Fruit fly (Drosophila melanogaster): ENCODE results near the gene IP3K2.
A peak's percentile ranks its signal among the peaks of the same experiment; 100 is the strongest.

Gene IP3K2

dm6 chrX:13334434-13335146 lies 31.2 kb downstream of the IP3K2 start (continued):
- TF ChIP-seq prd (optimal IDR thresholded peaks at IDR 0.05) (no peak), prd (GFP tag; IDR thresholded peaks at IDR 0.05) (no peak), Fer3 (tag; optimal IDR thresholded peaks at IDR 0.05) (peak; percentile 28), dpn (GFP tag; optimal IDR thresholded peaks at IDR 0.05) (peak; percentile 52 to 62), CG13287 (GFP tag; IDR thresholded peaks at IDR 0.05; ENCODE audit: partially characterized antibody) (peak; percentile 38; the same call in 1 of the 2 replicates), CG14441 (GFP tag; IDR thresholded peaks at IDR 0.05) (no peak), NC2α (GFP tag; optimal IDR thresholded peaks at IDR 0.05) (no peak), Usf (GFP tag; optimal IDR thresholded peaks at IDR 0.05) (no peak), Gsc (GFP tag; IDR thresholded peaks at IDR 0.05) (no peak), ab (GFP tag; optimal IDR thresholded peaks at IDR 0.05) (no peak), jumu (GFP tag; optimal IDR thresholded peaks at IDR 0.05) (peak; percentile 59), vfl (GFP tag; optimal IDR thresholded peaks at IDR 0.05) (peak; percentile 35), abd-A (tag; optimal IDR thresholded peaks at IDR 0.05) (no peak), HLHmδ (GFP tag; optimal IDR thresholded peaks at IDR 0.05) (no peak), CG17802 (tag; optimal IDR thresholded peaks at IDR 0.05) (no peak), Med (GFP tag) (peak; percentile 93), CG43689 (GFP tag; IDR thresholded peaks at IDR 0.05) (no peak), unc-4 (GFP tag; IDR thresholded peaks at IDR 0.05; ENCODE audit: partially characterized antibody) (no peak), sna (GFP tag; IDR thresholded peaks at IDR 0.05; ENCODE audit: partially characterized antibody) (no peak), Mrtf (GFP tag; IDR thresholded peaks at IDR 0.05) (no peak), CG10654 (GFP tag; optimal IDR thresholded peaks at IDR 0.05) (peak; percentile 25), Sox102F (GFP tag; optimal IDR thresholded peaks at IDR 0.05) (no peak), ind (GFP tag; optimal IDR thresholded peaks at IDR 0.05) (peak; percentile 14), Ptx1 (GFP tag; IDR thresholded peaks at IDR 0.05) (no peak), croc (GFP tag; conservative IDR thresholded peaks at IDR 0.05) (no peak), gsb-n (tag; optimal IDR thresholded peaks at IDR 0.05) (no peak), CG32767 (GFP tag; IDR thresholded peaks at IDR 0.05) (no peak), YL-1 (GFP tag; optimal IDR thresholded peaks at IDR 0.05) (no peak), CG10321 (GFP tag; IDR thresholded peaks at IDR 0.05) (no peak), CG6854 (GFP tag; optimal IDR thresholded peaks at IDR 0.05) (no peak), Drgx (GFP tag; IDR thresholded peaks at IDR 0.05) (peak; percentile 14; the same call in 1 of the 2 replicates), CG3726 (GFP tag; IDR thresholded peaks at IDR 0.05) (no peak), Xbp1 (GFP tag; optimal IDR thresholded peaks at IDR 0.05) (peak; percentile 41), CG30403 (GFP tag; optimal IDR thresholded peaks at IDR 0.05) (no peak), CG5953 (GFP tag; IDR thresholded peaks at IDR 0.05) (no peak), gt (GFP tag; IDR thresholded peaks at IDR 0.05) (no peak), fd96Cb (tag; optimal IDR thresholded peaks at IDR 0.05) (no peak), Hmx (GFP tag; optimal IDR thresholded peaks at IDR 0.05) (no peak), CG17385 (GFP tag; optimal IDR thresholded peaks at IDR 0.05) (no peak), Antp (GFP tag; optimal IDR thresholded peaks at IDR 0.05) (peak; percentile 33), grn (GFP tag; optimal IDR thresholded peaks at IDR 0.05) (peak; percentile 85), Bteb2 (GFP tag; optimal IDR thresholded peaks at IDR 0.05) (peak; percentile 24)

- TF ChIP-seq ssp (GFP tag; IDR thresholded peaks at IDR 0.05) (peak; percentile 70), Myb (GFP tag; optimal IDR thresholded peaks at IDR 0.05) (peak; percentile 90), Doc3 (GFP tag; IDR thresholded peaks at IDR 0.05; ENCODE audit: partially characterized antibody) (no peak), CG16815 (GFP tag; optimal IDR thresholded peaks at IDR 0.05) (peak; percentile 50), usp (GFP tag; optimal IDR thresholded peaks at IDR 0.05) (no peak), crol (GFP tag; IDR thresholded peaks at IDR 0.05) (peak; percentile 39; the same call in 1 of the 2 replicates), CG7556 (GFP tag; optimal IDR thresholded peaks at IDR 0.05) (no peak), CG17361 (GFP tag; IDR thresholded peaks at IDR 0.05) (peak; percentile 54; the same call in 1 of the 3 replicates), row (GFP tag; IDR thresholded peaks at IDR 0.05) (peak; percentile 50), CG6813 (GFP tag; optimal IDR thresholded peaks at IDR 0.05) (peak; percentile 86), C15 (GFP tag; IDR thresholded peaks at IDR 0.05) (peak; percentile 67; the same call in 1 of the 3 replicates), Mad (GFP tag; optimal IDR thresholded peaks at IDR 0.05) (peak; percentile 81)
Measured at dm6 chrX:13337454-13337853, 34.0 kb downstream of the IP3K2 start, which contains the start of gene RpS15Aa. RpS15Aa (minus strand) TSS chrX:13337705.

Data from whole organism, embryonic.